Worm (Caenorhabditis elegans) whole organism, L4 larva: ENCODE measurements around the gene C46C2.7.
A peak's percentile ranks its signal among the peaks of the same experiment; 100 is the strongest.
"Not testable (repeated sequence)": the region's sequence is repeated elsewhere in the genome, so short reads cannot be mapped to it uniquely, and the experiment has no call there.

ENCODE experiments used
- D1046.2 ChIP-seq: fragments of 200-800 bp; sonication (Bioruptor generic); IDR thresholded peaks from 2 replicates; pipeline ENCODE4 v1.3.6; 2022; ENCODE audit warnings: missing genetic modification characterization, missing compliant biosample characterization
- F44E2.7 ChIP-seq: fragments of 200-800 bp; sonication (Bioruptor generic); IDR thresholded peaks from 2 replicates; pipeline ENCODE4 v2.1.2; 2022; ENCODE audit warnings: missing genetic modification characterization, missing compliant biosample characterization
- F49E8.2 ChIP-seq: sonication (generic microtip); optimal IDR thresholded peaks from 2 replicates; lab custom pipeline; 2016; ENCODE audit warnings: missing compliant biosample characterization, mild to moderate bottlenecking, missing genetic modification characterization, borderline replicate concordance
- T20F7.1 ChIP-seq: fragments of 200-800 bp; sonication (Bioruptor generic); optimal IDR thresholded peaks from 2 replicates; lab custom pipeline; 2018; ENCODE audit warnings: mild to moderate bottlenecking, missing genetic modification characterization, missing compliant biosample characterization
- T26A8.4 ChIP-seq: fragments of 200-800 bp; sonication (Bioruptor generic); IDR thresholded peaks from 2 replicates; pipeline ENCODE4 v1.3.6; 2022; ENCODE audit warnings: missing genetic modification characterization, missing compliant biosample characterization
- Y105C5A.15 ChIP-seq: fragments of 200-800 bp; sonication (Bioruptor generic); IDR thresholded peaks from 2 replicates; pipeline ENCODE4 v1.3.6; 2022; ENCODE audit warnings: missing genetic modification characterization, missing compliant biosample characterization
- Y48G9A.11 ChIP-seq: fragments of 200-800 bp; sonication (Bioruptor generic); IDR thresholded peaks from 2 replicates; pipeline ENCODE4 v1.3.6; 2022; ENCODE audit warnings: missing genetic modification reagents, missing genetic modification characterization, missing compliant biosample characterization
- Y75B8A.6 ChIP-seq: fragments of 200-800 bp; sonication (Bioruptor generic); IDR thresholded peaks from 2 replicates; pipeline ENCODE4 v1.3.6; 2022; ENCODE audit warnings: missing genetic modification reagents, missing genetic modification characterization, missing compliant biosample characterization
- ZK337.2 ChIP-seq: fragments of 200-800 bp; sonication (Bioruptor generic); IDR thresholded peaks from 2 replicates; pipeline ENCODE4 v1.3.6; 2022; ENCODE audit warnings: missing genetic modification reagents, missing genetic modification characterization, missing compliant biosample characterization
- aha-1 ChIP-seq: fragments of 150-350 bp; peaks from one replicate; lab custom pipeline; 2014; ENCODE audit warnings: missing biosample characterization, missing genetic modification characterization
- arid-1 ChIP-seq: fragments of 200-800 bp; sonication (Bioruptor generic); conservative IDR thresholded peaks from 2 replicates; pipeline ENCODE4 v1.3.6; 2022; ENCODE audit warnings: missing genetic modification reagents, missing genetic modification characterization, missing compliant biosample characterization
- ceh-20 ChIP-seq: fragments of 200-800 bp; sonication (Bioruptor generic); IDR thresholded peaks from 2 replicates; pipeline ENCODE4 v1.3.6; 2022; ENCODE audit warnings: missing genetic modification reagents, missing genetic modification characterization, missing compliant biosample characterization
- ceh-44 ChIP-seq: fragments of 200-800 bp; sonication (Bioruptor generic); IDR thresholded peaks from 2 replicates; pipeline ENCODE4 v1.3.6; 2022; ENCODE audit warnings: missing genetic modification reagents, missing genetic modification characterization, missing compliant biosample characterization
- ctbp-1 ChIP-seq: fragments of 200-800 bp; sonication (Bioruptor generic); IDR thresholded peaks from 2 replicates; pipeline ENCODE4 v1.3.6; 2022; ENCODE audit warnings: missing genetic modification reagents, missing genetic modification characterization, missing compliant biosample characterization
- daf-19 ChIP-seq: fragments of 200-800 bp; sonication (Bioruptor generic); conservative IDR thresholded peaks from 2 replicates; pipeline ENCODE4 v1.3.6; 2022; ENCODE audit warnings: missing genetic modification characterization, missing compliant biosample characterization
- dmd-6 ChIP-seq: fragments of 200-800 bp; sonication (Bioruptor generic); IDR thresholded peaks from 2 replicates; pipeline ENCODE4 v1.3.6; 2022; ENCODE audit warnings: missing genetic modification reagents, missing genetic modification characterization, missing compliant biosample characterization
- dmd-8 ChIP-seq: fragments of 200-800 bp; sonication (Bioruptor generic); IDR thresholded peaks from 2 replicates; pipeline ENCODE4 v1.3.6; 2022; ENCODE audit warnings: missing genetic modification characterization, missing compliant biosample characterization
- dmd-9 ChIP-seq: fragments of 200-800 bp; sonication (Bioruptor generic); IDR thresholded peaks from 2 replicates; pipeline ENCODE4 v1.3.6; 2022; ENCODE audit warnings: missing genetic modification reagents, missing genetic modification characterization, missing compliant biosample characterization
- duxl-1 ChIP-seq: sonication (generic microtip); optimal IDR thresholded peaks from 2 replicates; lab custom pipeline; 2016; ENCODE audit warnings: mild to moderate bottlenecking, missing genetic modification characterization, moderate library complexity, missing compliant biosample characterization; ENCODE audit not compliant: poor library complexity
- dve-1 ChIP-seq: sonication (generic microtip); optimal IDR thresholded peaks from 2 replicates; lab custom pipeline; 2017; ENCODE audit warnings: antibody characterized with exemption, mild to moderate bottlenecking, missing genetic modification characterization, missing compliant biosample characterization; ENCODE audit not compliant: insufficient read depth
- hmg-1.1 ChIP-seq: fragments of 200-800 bp; sonication (Bioruptor generic); IDR thresholded peaks from 2 replicates; pipeline ENCODE4 v1.3.6; 2022; ENCODE audit warnings: missing genetic modification reagents, missing genetic modification characterization, missing compliant biosample characterization
- lim-7 ChIP-seq: fragments of 200-800 bp; sonication (Bioruptor generic); IDR thresholded peaks from 2 replicates; pipeline ENCODE4 v1.3.6; 2022; ENCODE audit warnings: missing genetic modification characterization, missing compliant biosample characterization
- lin-1 ChIP-seq: fragments of 200-800 bp; sonication (Bioruptor generic); IDR thresholded peaks from 2 replicates; pipeline ENCODE4 v1.3.6; 2022; ENCODE audit warnings: missing genetic modification reagents, missing genetic modification characterization, missing compliant biosample characterization
- lin-29 ChIP-seq: fragments of 200-800 bp; sonication (Bioruptor generic); IDR thresholded peaks from 2 replicates; pipeline ENCODE4 v1.3.6; 2022; ENCODE audit warnings: missing genetic modification reagents, missing genetic modification characterization, missing compliant biosample characterization
- lin-38 ChIP-seq: fragments of 200-800 bp; sonication (Bioruptor generic); IDR thresholded peaks from 2 replicates; pipeline ENCODE4 v1.3.6; 2022; ENCODE audit warnings: missing genetic modification reagents, missing genetic modification characterization, missing compliant biosample characterization
- lsy-2 ChIP-seq, 2 experiments: fragments of 150-350 bp in 1 of 2; sonication (generic microtip) in 1 of 2; optimal IDR thresholded peaks; 2 replicates each; lab custom pipeline; 2014 to 2017; ENCODE audit warnings: missing biosample characterization in 2 of 2, missing genetic modification characterization in 2 of 2
- madf-5 ChIP-seq, 2 experiments: fragments of 200-800 bp; sonication (Bioruptor generic); IDR thresholded peaks; 2 replicates each; pipeline ENCODE4 v1.3.6; 2022; ENCODE audit warnings: missing compliant biosample characterization in 2 of 2, missing genetic modification characterization in 2 of 2
- madf-9 ChIP-seq: fragments of 200-800 bp; sonication (Bioruptor generic); conservative IDR thresholded peaks from 2 replicates; pipeline ENCODE4 v1.3.6; 2022; ENCODE audit warnings: missing genetic modification reagents, missing genetic modification characterization, missing compliant biosample characterization
- mdt-29 ChIP-seq: fragments of 200-800 bp; sonication (Bioruptor generic); IDR thresholded peaks from 2 replicates; pipeline ENCODE4 v1.3.6; 2022; ENCODE audit warnings: missing genetic modification reagents, missing genetic modification characterization, missing compliant biosample characterization
- mes-2 ChIP-seq: sonication (generic microtip); optimal IDR thresholded peaks from 2 replicates; lab custom pipeline; 2016; ENCODE audit warnings: missing genotype, mild to moderate bottlenecking, missing genetic modification characterization, missing compliant biosample characterization; ENCODE audit not compliant: poor library complexity, severe bottlenecking
- mxl-2 ChIP-seq: fragments of 200-800 bp; sonication (Bioruptor generic); conservative IDR thresholded peaks from 2 replicates; pipeline ENCODE4 v1.3.6; 2022; ENCODE audit warnings: missing genetic modification reagents, missing genetic modification characterization, missing compliant biosample characterization
- nhr-102 ChIP-seq: sonication (generic microtip); optimal IDR thresholded peaks from 2 replicates; lab custom pipeline; 2016; ENCODE audit warnings: mild to moderate bottlenecking, missing genetic modification characterization, moderate library complexity, missing compliant biosample characterization
- nhr-41 ChIP-seq: fragments of 200-800 bp; sonication (Bioruptor generic); IDR thresholded peaks from 2 replicates; pipeline ENCODE4 v1.3.6; 2022; ENCODE audit warnings: missing genetic modification reagents, missing genetic modification characterization, missing compliant biosample characterization
- nhr-42 ChIP-seq: fragments of 200-800 bp; sonication (Bioruptor generic); IDR thresholded peaks from 2 replicates; pipeline ENCODE4 v1.3.6; 2022; ENCODE audit warnings: missing genetic modification characterization, missing compliant biosample characterization
- nhr-48 ChIP-seq: sonication (generic microtip); optimal IDR thresholded peaks from 2 replicates; lab custom pipeline; 2016; ENCODE audit warnings: mild to moderate bottlenecking, missing genetic modification characterization, missing compliant biosample characterization
- pha-4 ChIP-seq, 2 experiments: fragments of 150-350 bp in 1 of 2; fragments of 200-800 bp in 1 of 2; sonication (Bioruptor generic) in 1 of 2; IDR thresholded peaks in 1 of 2; optimal IDR thresholded peaks in 1 of 2; 2 replicates each; pipeline versions ENCODE4 v1.3.6 to Lab custom; 2014 to 2022; ENCODE audit warnings: missing genetic modification characterization in 2 of 2, missing genetic modification reagents in 2 of 2, missing biosample characterization in 1 of 2, missing compliant biosample characterization in 1 of 2
- php-3 ChIP-seq: fragments of 200-800 bp; sonication (Bioruptor generic); IDR thresholded peaks from 2 replicates; pipeline ENCODE4 v1.3.6; 2022; ENCODE audit warnings: missing genetic modification reagents, missing genetic modification characterization, missing compliant biosample characterization
- saeg-2 ChIP-seq: fragments of 200-800 bp; sonication (Bioruptor generic); IDR thresholded peaks from 2 replicates; pipeline ENCODE4 v1.3.6; 2022; ENCODE audit warnings: missing genetic modification reagents, missing genetic modification characterization, missing compliant biosample characterization
- snpc-1.2 ChIP-seq: fragments of 200-800 bp; sonication (Bioruptor generic); IDR thresholded peaks from 2 replicates; pipeline ENCODE4 v1.3.6; 2022; ENCODE audit warnings: missing genetic modification reagents, missing genetic modification characterization, missing compliant biosample characterization
- spr-1 ChIP-seq: sonication (generic microtip); optimal IDR thresholded peaks from 2 replicates; lab custom pipeline; 2016; ENCODE audit warnings: mild to moderate bottlenecking, missing genetic modification characterization, missing compliant biosample characterization
- tag-97 ChIP-seq: fragments of 200-800 bp; sonication (Bioruptor generic); IDR thresholded peaks from 2 replicates; pipeline ENCODE4 v1.3.6; 2022; ENCODE audit warnings: missing genetic modification characterization, missing compliant biosample characterization
- tra-1 ChIP-seq: fragments of 200-800 bp; sonication (Bioruptor generic); IDR thresholded peaks from 2 replicates; pipeline ENCODE4 v1.3.6; 2022; ENCODE audit warnings: missing genetic modification reagents, missing genetic modification characterization, missing compliant biosample characterization
- unc-130 ChIP-seq: sonication (generic microtip); optimal IDR thresholded peaks from 2 replicates; lab custom pipeline; 2016; ENCODE audit warnings: missing genetic modification reagents, missing genetic modification characterization, missing compliant biosample characterization
- vab-7 ChIP-seq: fragments of 200-800 bp; sonication (Bioruptor generic); IDR thresholded peaks from 2 replicates; pipeline ENCODE4 v1.3.6; 2022; ENCODE audit warnings: missing genetic modification reagents, missing genetic modification characterization, missing compliant biosample characterization
- zfp-3 ChIP-seq: fragments of 200-800 bp; sonication (Bioruptor generic); conservative IDR thresholded peaks from 2 replicates; pipeline ENCODE4 v1.3.6; 2022; ENCODE audit warnings: missing genetic modification reagents, missing genetic modification characterization, missing compliant biosample characterization
- zip-11 ChIP-seq: fragments of 200-800 bp; sonication (Bioruptor generic); IDR thresholded peaks from 2 replicates; pipeline ENCODE4 v1.3.6; 2022; ENCODE audit warnings: missing genetic modification characterization, missing compliant biosample characterization

Gene C46C2.7

ce11 chrIV:9196023-9196636 is 1.5 kb downstream of the C46C2.7 start:
- TF ChIP-seq ctbp-1 (GFP tag; lab: Robert Waterston, UW) (peak; percentile 84), dmd-8 (GFP tag; lab: Robert Waterston, UW) (peak; percentile 86), T20F7.1 (peak; percentile 76), D1046.2 (GFP tag; lab: Robert Waterston, UW) (peak; percentile 96), nhr-42 (GFP tag; lab: Robert Waterston, UW) (peak; percentile 98), snpc-1.2 (GFP tag; lab: Robert Waterston, UW) (peak; percentile 99), ceh-20 (GFP tag; lab: Robert Waterston, UW) (peak; percentile 95), mxl-2 (GFP tag; lab: Robert Waterston, UW) (peak; percentile 89), Y75B8A.6 (GFP tag; lab: Robert Waterston, UW) (peak; percentile 92), daf-19 (GFP tag; lab: Robert Waterston, UW) (peak; percentile 94), dve-1 (tag; lab: Kevin White, UChicago) (peak; percentile 31), lim-7 (GFP tag; lab: Robert Waterston, UW) (0 out of 2 replicates have a peak, but pooled peaks have one; percentile 45), mdt-29 (GFP tag; lab: Robert Waterston, UW) (peak; percentile 97), madf-9 (GFP tag; lab: Robert Waterston, UW) (peak; percentile 95), lsy-2 (tag; optimal IDR thresholded peaks at IDR 0.05; lab: Kevin White, UChicago) (peak in 1 of 2 experiments; percentile 33), duxl-1 (peak; percentile 56), zip-11 (GFP tag; lab: Robert Waterston, UW) (0 out of 2 replicates have a peak, but pooled peaks have one; percentile 56), mes-2 (tag; lab: Kevin White, UChicago) (peak; percentile 81), madf-5 (GFP tag; IDR thresholded peaks at IDR 0.05; lab: Robert Waterston, UW) (peak; percentile 87 to 98; a peak in 3 of 4 replicates), ZK337.2 (GFP tag; lab: Robert Waterston, UW) (peak; percentile 96), saeg-2 (GFP tag; lab: Robert Waterston, UW) (peak; percentile 96), vab-7 (GFP tag; lab: Robert Waterston, UW) (peak; percentile 89), F49E8.2 (peak; percentile 93), Y105C5A.15 (GFP tag; lab: Robert Waterston, UW) (0 out of 2 replicates have a peak, but pooled peaks have one; percentile 72), lin-29 (GFP tag; lab: Robert Waterston, UW) (peak; percentile 97), dmd-9 (GFP tag; lab: Robert Waterston, UW) (peak; percentile 96), lin-1 (peak; percentile 95), Y48G9A.11 (GFP tag; lab: Robert Waterston, UW) (peak; percentile 99), F44E2.7 (peak; percentile 83), nhr-102 (peak; percentile 80), pha-4 (GFP tag; IDR thresholded peaks at IDR 0.05; lab: Robert Waterston, UW) (peak; percentile 93), spr-1 (tag; lab: Kevin White, UChicago) (peak; percentile 29), zfp-3 (peak; percentile 98), hmg-1.1 (GFP tag; lab: Robert Waterston, UW) (peak; percentile 79), arid-1 (peak; percentile 97), lin-38 (GFP tag; lab: Robert Waterston, UW) (peak; percentile 97), nhr-48 (tag; lab: Kevin White, UChicago) (peak; percentile 11), tag-97 (GFP tag; lab: Robert Waterston, UW) (peak; percentile 89; the same call in 1 of the 2 replicates), dmd-6 (peak; percentile 98), tra-1 (GFP tag; lab: Robert Waterston, UW) (peak; percentile 99), php-3 (GFP tag; lab: Robert Waterston, UW) (peak; percentile 95), unc-130 (GFP tag; lab: Kevin White, UChicago) (peak; percentile 66), aha-1 (tag; lab: Kevin White, UChicago) (peak; percentile 9), ceh-44 (GFP tag; lab: Robert Waterston, UW) (peak; percentile 97), nhr-41 (GFP tag; lab: Robert Waterston, UW) (peak; percentile 71; the same call in 1 of the 2 replicates), T26A8.4 (GFP tag; lab: Robert Waterston, UW) (peak; percentile 98)
- TF ChIP-seq pha-4 (tag; optimal IDR thresholded peaks at IDR 0.05; lab: Kevin White, UChicago): not testable (repeated sequence)
